Fruit fly (Drosophila melanogaster) whole organism, embryonic: ENCODE data around the gene CG13407.

Source experiments
- CG10462 ChIP-seq: fragments of 200-800 bp; sonication (Bioruptor generic); optimal IDR thresholded peaks from 2 replicates; lab custom pipeline; 2016; ENCODE audit warnings: missing biosample characterization, missing genetic modification characterization
- CG10979 ChIP-seq: fragments of 200-800 bp; sonication (Bioruptor generic); optimal IDR thresholded peaks from 2 replicates; lab custom pipeline; 2018; ENCODE audit warnings: missing biosample characterization, mild to moderate bottlenecking, missing genetic modification characterization, moderate library complexity
- CG11247 ChIP-seq: fragments of 200-800 bp; sonication (Bioruptor generic); IDR thresholded peaks from 2 replicates; pipeline ENCODE4 v1.3.6; 2022; ENCODE audit warnings: missing biosample characterization, missing genetic modification characterization
- CG12744 ChIP-seq: fragments of 200-800 bp; sonication (Bioruptor generic); optimal IDR thresholded peaks from 2 replicates; lab custom pipeline; 2016; ENCODE audit warnings: missing biosample characterization, missing genetic modification characterization
- CG14050 ChIP-seq: fragments of 200-800 bp; sonication (Bioruptor generic); IDR thresholded peaks from 3 replicates; pipeline ENCODE4 v1.3.6; 2022; ENCODE audit warnings: missing biosample characterization, missing genetic modification characterization
- CG15269 ChIP-seq: fragments of 200-800 bp; sonication (Bioruptor generic); optimal IDR thresholded peaks from 2 replicates; lab custom pipeline; 2018; ENCODE audit warnings: missing biosample characterization, mild to moderate bottlenecking, missing genetic modification characterization, moderate library complexity
- CG15514 ChIP-seq: fragments of 200-800 bp; sonication (Bioruptor generic); optimal IDR thresholded peaks from 3 replicates; lab custom pipeline; 2017; ENCODE audit warnings: missing biosample characterization, missing genetic modification characterization, mild to moderate bottlenecking, moderate library complexity, missing genetic modification reagents
- CG1602 ChIP-seq: fragments of 200-800 bp; sonication (Bioruptor generic); optimal IDR thresholded peaks from 3 replicates; lab custom pipeline; 2016; ENCODE audit warnings: missing biosample characterization, missing genetic modification characterization
- CG17912 ChIP-seq: fragments of 200-800 bp; sonication (Bioruptor generic); optimal IDR thresholded peaks from 2 replicates; lab custom pipeline; 2018; ENCODE audit warnings: missing biosample characterization, mild to moderate bottlenecking, missing genetic modification characterization
- CG2120 ChIP-seq: fragments of 200-800 bp; sonication (Bioruptor generic); optimal IDR thresholded peaks from 3 replicates; lab custom pipeline; 2016; ENCODE audit warnings: missing biosample characterization, missing genetic modification characterization
- CG2129 ChIP-seq: fragments of 200-800 bp; sonication (Bioruptor generic); IDR thresholded peaks from 2 replicates; pipeline ENCODE4 v1.3.6; 2022; ENCODE audit warnings: missing biosample characterization, missing genetic modification characterization; ENCODE audit not compliant: partially characterized antibody
- CG2202 ChIP-seq: fragments of 200-800 bp; sonication (Bioruptor generic); optimal IDR thresholded peaks from 2 replicates; lab custom pipeline; 2018; ENCODE audit warnings: missing biosample characterization, mild to moderate bottlenecking, missing genetic modification characterization
- CG31365 ChIP-seq: fragments of 200-800 bp; sonication (Bioruptor generic); optimal IDR thresholded peaks from 2 replicates; lab custom pipeline; 2018; ENCODE audit warnings: missing biosample characterization, mild to moderate bottlenecking, missing genetic modification characterization
- CG31388 ChIP-seq: fragments of 200-800 bp; sonication (Bioruptor generic); optimal IDR thresholded peaks from 2 replicates; lab custom pipeline; 2016; ENCODE audit warnings: missing biosample characterization, missing genetic modification characterization
- CG6175 ChIP-seq: fragments of 200-800 bp; sonication (Bioruptor generic); IDR thresholded peaks from 3 replicates; pipeline ENCODE4 v1.3.6; 2022; ENCODE audit warnings: missing biosample characterization, missing genetic modification characterization
- CG6254 ChIP-seq: fragments of 200-800 bp; sonication (Bioruptor generic); optimal IDR thresholded peaks from 3 replicates; lab custom pipeline; 2017; ENCODE audit warnings: mild to moderate bottlenecking, missing biosample characterization, missing genetic modification reagents, missing genetic modification characterization
- CG6654 ChIP-seq: fragments of 200-800 bp; sonication (Bioruptor generic); optimal IDR thresholded peaks from 2 replicates; lab custom pipeline; 2017; ENCODE audit warnings: missing biosample characterization, mild to moderate bottlenecking, missing genetic modification characterization
- CG7556 ChIP-seq: fragments of 200-800 bp; sonication (Bioruptor generic); optimal IDR thresholded peaks from 2 replicates; lab custom pipeline; 2017; ENCODE audit warnings: missing biosample characterization, mild to moderate bottlenecking, missing genetic modification characterization
- CG8290 ChIP-seq, 3 experiments: fragments of 200-800 bp; sonication (Bioruptor generic); optimal IDR thresholded peaks; 2 replicates each; lab custom pipeline; 2016 to 2019; ENCODE audit warnings: missing biosample characterization in 3 of 3, missing genetic modification characterization in 3 of 3, mild to moderate bottlenecking in 2 of 3, moderate library complexity in 1 of 3
- Chrac-16 ChIP-seq: fragments of 200-800 bp; sonication (Bioruptor generic); optimal IDR thresholded peaks from 3 replicates; lab custom pipeline; 2016; ENCODE audit warnings: missing biosample characterization, missing genetic modification characterization
- CrebB ChIP-seq: fragments of 200-800 bp; sonication (Bioruptor generic); optimal IDR thresholded peaks from 3 replicates; lab custom pipeline; 2018; ENCODE audit warnings: missing biosample characterization, mild to moderate bottlenecking, missing genetic modification characterization
- Deaf1 ChIP-seq: fragments of 200-800 bp; optimal IDR thresholded peaks from 3 replicates; lab custom pipeline; 2019; ENCODE audit warnings: missing biosample characterization, mild to moderate bottlenecking, missing genetic modification characterization, moderate library complexity
- Doc2 ChIP-seq: fragments of 200-800 bp; sonication (Bioruptor generic); IDR thresholded peaks from 2 replicates; pipeline ENCODE4 v1.3.6; 2022; ENCODE audit warnings: missing biosample characterization, missing genetic modification characterization
- Drgx ChIP-seq: fragments of 200-800 bp; sonication (Bioruptor generic); IDR thresholded peaks from 2 replicates; pipeline ENCODE4 v1.3.6; 2022; ENCODE audit warnings: missing biosample characterization, missing genetic modification characterization
- Fer3 ChIP-seq: fragments of 200-800 bp; sonication (Bioruptor generic); optimal IDR thresholded peaks from 2 replicates; lab custom pipeline; 2018; ENCODE audit warnings: missing biosample characterization, mild to moderate bottlenecking, missing genetic modification characterization, moderate library complexity
- H2.0 ChIP-seq: fragments of 200-800 bp; sonication (Bioruptor generic); IDR thresholded peaks from 2 replicates; pipeline ENCODE4 v1.3.6; 2022; ENCODE audit warnings: missing biosample characterization, missing genetic modification characterization
- HHEX ChIP-seq: fragments of 200-800 bp; sonication (Bioruptor generic); optimal IDR thresholded peaks from 3 replicates; lab custom pipeline; 2017; ENCODE audit warnings: missing biosample characterization, mild to moderate bottlenecking, missing genetic modification characterization, missing genetic modification reagents
- Hmr ChIP-seq: fragments of 200-800 bp; sonication (Bioruptor generic); optimal IDR thresholded peaks from 3 replicates; lab custom pipeline; 2017; ENCODE audit warnings: mild to moderate bottlenecking, missing biosample characterization, missing genetic modification reagents, missing genetic modification characterization
- Mrtf ChIP-seq: fragments of 200-800 bp; sonication (Bioruptor generic); IDR thresholded peaks from 3 replicates; pipeline ENCODE4 v1.3.6; 2022; ENCODE audit warnings: missing biosample characterization, missing genetic modification characterization
- NC2β ChIP-seq: fragments of 200-800 bp; sonication (Bioruptor generic); optimal IDR thresholded peaks from 2 replicates; lab custom pipeline; 2016; ENCODE audit warnings: missing biosample characterization, missing genetic modification characterization
- Scr ChIP-seq: fragments of 200-800 bp; sonication (Bioruptor generic); IDR thresholded peaks from 2 replicates; pipeline ENCODE4 v1.3.6; 2022; ENCODE audit warnings: missing biosample characterization, missing genetic modification characterization; ENCODE audit not compliant: partially characterized antibody
- Sox102F ChIP-seq: fragments of 200-800 bp; sonication (Bioruptor generic); optimal IDR thresholded peaks from 2 replicates; lab custom pipeline; 2018; ENCODE audit warnings: missing biosample characterization, mild to moderate bottlenecking, missing genetic modification characterization, moderate library complexity
- Stat92E ChIP-seq, 3 experiments: fragments of >200 bp in 2 of 3; fragments of 200-800 bp in 1 of 3; sonication (Bioruptor generic) in 1 of 3; optimal IDR thresholded peaks; 2 replicates each; lab custom pipeline; 2017 to 2019; ENCODE audit warnings: missing biosample characterization in 3 of 3, missing genetic modification characterization in 3 of 3, mild to moderate bottlenecking in 1 of 3, moderate library complexity in 1 of 3
- abd-A ChIP-seq: fragments of 200-800 bp; sonication (Bioruptor generic); optimal IDR thresholded peaks from 3 replicates; lab custom pipeline; 2019; ENCODE audit warnings: missing biosample characterization, mild to moderate bottlenecking, missing genetic modification characterization, moderate library complexity
- amos ChIP-seq: fragments of 200-800 bp; sonication (Bioruptor generic); IDR thresholded peaks from 2 replicates; pipeline ENCODE4 v1.3.6; 2022; ENCODE audit warnings: missing biosample characterization, missing genetic modification characterization; ENCODE audit not compliant: partially characterized antibody
- bowl ChIP-seq: fragments of 200-800 bp; sonication (Bioruptor generic); IDR thresholded peaks from 2 replicates; pipeline ENCODE4 v1.3.6; 2022; ENCODE audit warnings: missing biosample characterization, missing genetic modification characterization
- bsh ChIP-seq, 2 experiments: fragments of 200-800 bp; sonication (Bioruptor generic); optimal IDR thresholded peaks; 2 replicates each; lab custom pipeline; 2017 to 2018; ENCODE audit warnings: mild to moderate bottlenecking in 2 of 2, missing biosample characterization in 2 of 2, missing genetic modification characterization in 2 of 2, moderate library complexity in 1 of 2
- da ChIP-seq: fragments of 200-800 bp; sonication (Bioruptor generic); optimal IDR thresholded peaks from 2 replicates; lab custom pipeline; 2016; ENCODE audit warnings: missing biosample characterization, missing genetic modification characterization
- disco-r ChIP-seq: fragments of 200-800 bp; sonication (Bioruptor generic); optimal IDR thresholded peaks from 2 replicates; lab custom pipeline; 2016; ENCODE audit warnings: missing biosample characterization, missing genetic modification characterization
- eve ChIP-seq, 2 experiments: fragments of >200 bp; optimal IDR thresholded peaks; 2 replicates each; lab custom pipeline; 2017; ENCODE audit warnings: missing biosample characterization in 2 of 2, missing genetic modification characterization in 2 of 2
- fd96Cb ChIP-seq: fragments of 200-800 bp; sonication (Bioruptor generic); optimal IDR thresholded peaks from 2 replicates; lab custom pipeline; 2018; ENCODE audit warnings: missing biosample characterization, mild to moderate bottlenecking, missing genetic modification characterization, moderate library complexity
- gro ChIP-seq: fragments of 200-800 bp; sonication (Bioruptor generic); optimal IDR thresholded peaks from 2 replicates; lab custom pipeline; 2016; ENCODE audit warnings: missing biosample characterization, missing genetic modification characterization
- gt ChIP-seq: fragments of 200-800 bp; sonication (Bioruptor generic); IDR thresholded peaks from 2 replicates; pipeline ENCODE4 v1.3.6; 2022; ENCODE audit warnings: missing biosample characterization, missing genetic modification characterization
- insv ChIP-seq, 2 experiments: fragments of 200-800 bp; sonication (Bioruptor generic); optimal IDR thresholded peaks; 3 replicates each; lab custom pipeline; 2016 to 2018; ENCODE audit warnings: missing biosample characterization in 2 of 2, missing genetic modification characterization in 2 of 2
- jumu ChIP-seq: fragments of 200-800 bp; sonication (Bioruptor generic); optimal IDR thresholded peaks from 3 replicates; lab custom pipeline; 2016; ENCODE audit warnings: missing biosample characterization, missing genetic modification characterization
- kah ChIP-seq: fragments of 200-800 bp; sonication (Bioruptor generic); optimal IDR thresholded peaks from 2 replicates; lab custom pipeline; 2018; ENCODE audit warnings: missing biosample characterization, mild to moderate bottlenecking, missing genetic modification characterization
- otp ChIP-seq: fragments of 200-800 bp; sonication (Bioruptor generic); IDR thresholded peaks from 3 replicates; pipeline ENCODE4, ENCODE4 v1.3.6; 2022; ENCODE audit warnings: missing biosample characterization, missing genetic modification characterization
- pum ChIP-seq: fragments of 200-800 bp; sonication (Bioruptor generic); optimal IDR thresholded peaks from 2 replicates; lab custom pipeline; 2016; ENCODE audit warnings: missing biosample characterization, missing genetic modification characterization
- shn ChIP-seq: fragments of 200-800 bp; sonication (Bioruptor generic); optimal IDR thresholded peaks from 3 replicates; lab custom pipeline; 2016; ENCODE audit warnings: missing biosample characterization, missing genetic modification characterization
- sna ChIP-seq: fragments of 200-800 bp; sonication (Bioruptor generic); IDR thresholded peaks from 2 replicates; pipeline ENCODE4 v1.3.6; 2022; ENCODE audit warnings: missing biosample characterization, missing genetic modification characterization; ENCODE audit not compliant: partially characterized antibody
- ssp ChIP-seq: fragments of 200-800 bp; sonication (Bioruptor generic); IDR thresholded peaks from 2 replicates; pipeline ENCODE4 v1.3.6; 2022; ENCODE audit warnings: missing biosample characterization, missing genetic modification characterization

CG13407 gene

dm6 chr3R:22108316-22108715 lies 5.1 kb downstream of the CG13407 start (continued):
- TF ChIP-seq CG6254 (GFP tag; lab: Kevin White, UChicago) (no peak), disco-r (GFP tag; lab: Kevin White, UChicago) (no peak), bowl (GFP tag; lab: Robert Waterston, UW) (no peak), CG6175 (GFP tag; lab: Robert Waterston, UW) (no peak), shn (GFP tag; lab: Kevin White, UChicago) (no peak), pum (no peak), ssp (GFP tag; lab: Robert Waterston, UW) (no peak), H2.0 (GFP tag; lab: Robert Waterston, UW) (0 out of 2 replicates have a peak, but pooled peaks have one; percentile 6), CG2120 (GFP tag; lab: Kevin White, UChicago) (peak; percentile 67), Scr (GFP tag; lab: Robert Waterston, UW) (no peak), CG10462 (GFP tag; lab: Kevin White, UChicago) (no peak), CG8290 (GFP tag; optimal IDR thresholded peaks at IDR 0.05; lab: Kevin White, UChicago) (no peak), CG8290 (tag; optimal IDR thresholded peaks at IDR 0.05; lab: Kevin White, UChicago) (no peak), bsh (GFP tag; optimal IDR thresholded peaks at IDR 0.05; lab: Kevin White, UChicago) (no peak), CG7556 (no peak), otp (GFP tag; lab: Robert Waterston, UW) (no peak), CG31365 (tag; lab: Kevin White, UChicago) (no peak), kah (GFP tag; lab: Kevin White, UChicago) (no peak), Chrac-16 (no peak), da (GFP tag; lab: Kevin White, UChicago) (no peak), CG15514 (GFP tag; lab: Kevin White, UChicago) (peak; percentile 46), Hmr (GFP tag; lab: Kevin White, UChicago) (peak; percentile 76), CrebB (tag; lab: Kevin White, UChicago) (no peak), CG15269 (tag; lab: Kevin White, UChicago) (peak; percentile 66), CG2129 (GFP tag; lab: Robert Waterston, UW) (no peak), fd96Cb (tag; lab: Kevin White, UChicago) (peak; percentile 52), sna (no peak), gro (GFP tag; lab: Kevin White, UChicago) (no peak), Drgx (GFP tag; lab: Robert Waterston, UW) (no peak), CG1602 (GFP tag; lab: Kevin White, UChicago) (no peak), CG31388 (GFP tag; lab: Kevin White, UChicago) (no peak), abd-A (tag; lab: Kevin White, UChicago) (peak; percentile 82), CG12744 (no peak), NC2β (GFP tag; lab: Kevin White, UChicago) (no peak), CG17912 (GFP tag; lab: Kevin White, UChicago) (no peak), Doc2 (GFP tag; lab: Robert Waterston, UW) (no peak), CG11247 (GFP tag; lab: Robert Waterston, UW) (no peak), Stat92E (GFP tag; optimal IDR thresholded peaks at IDR 0.05; lab: Kevin White, UChicago) (no peak), amos (GFP tag; lab: Robert Waterston, UW) (no peak), CG14050 (GFP tag; lab: Robert Waterston, UW) (no peak), Fer3 (tag; lab: Kevin White, UChicago) (peak; percentile 62), Deaf1 (tag; lab: Kevin White, UChicago) (no peak), CG10979 (no peak), HHEX (GFP tag; lab: Kevin White, UChicago) (peak; percentile 68), Mrtf (no peak), jumu (no peak), insv (GFP tag; optimal IDR thresholded peaks at IDR 0.05; lab: Kevin White, UChicago) (no peak), eve (GFP tag; optimal IDR thresholded peaks at IDR 0.05; lab: Kevin White, UChicago) (no peak), CG2202 (no peak), CG6654 (GFP tag; lab: Kevin White, UChicago) (peak; percentile 5), Sox102F (GFP tag; lab: Kevin White, UChicago) (peak; percentile 63), gt (GFP tag; lab: Robert Waterston, UW) (no peak)
